Fruit fly (Drosophila melanogaster) whole organism, embryonic: ENCODE results near the gene smid.

Experiments used
- CG18011 ChIP-seq: fragments of 200-800 bp; sonication (Bioruptor generic); optimal IDR thresholded peaks from 2 replicates; lab custom pipeline; 2017; ENCODE audit warnings: missing biosample characterization, missing genetic modification characterization, mild to moderate bottlenecking, moderate library complexity, missing genotype
- CG7271 ChIP-seq: fragments of 200-800 bp; sonication (Bioruptor generic); optimal IDR thresholded peaks from 2 replicates; lab custom pipeline; 2018; ENCODE audit warnings: missing biosample characterization, mild to moderate bottlenecking, missing genetic modification characterization, moderate library complexity
- Eip74EF ChIP-seq, 2 experiments: fragments of 200-800 bp in 1 of 2; fragments of >200 bp in 1 of 2; sonication (Bioruptor generic) in 1 of 2; optimal IDR thresholded peaks; 2 replicates each; lab custom pipeline; 2017 to 2019; ENCODE audit warnings: missing biosample characterization in 2 of 2, missing genetic modification characterization in 2 of 2, mild to moderate bottlenecking in 1 of 2, moderate library complexity in 1 of 2
- HLH3B ChIP-seq: fragments of 200-800 bp; sonication (Bioruptor generic); IDR thresholded peaks from 2 replicates; pipeline ENCODE4 v1.3.6; 2022; ENCODE audit warnings: missing biosample characterization, missing genetic modification characterization
- Mrtf ChIP-seq: fragments of 200-800 bp; sonication (Bioruptor generic); IDR thresholded peaks from 3 replicates; pipeline ENCODE4 v1.3.6; 2022; ENCODE audit warnings: missing biosample characterization, missing genetic modification characterization
- Pdp1 ChIP-seq, 2 experiments: fragments of 200-800 bp; sonication (Bioruptor generic); optimal IDR thresholded peaks; 3 replicates each; lab custom pipeline; 2016; ENCODE audit warnings: missing biosample characterization in 2 of 2, missing genetic modification characterization in 2 of 2, mild to moderate bottlenecking in 1 of 2, moderate library complexity in 1 of 2
- az2 ChIP-seq: fragments of 200-800 bp; sonication (Bioruptor generic); optimal IDR thresholded peaks from 3 replicates; lab custom pipeline; 2016; ENCODE audit warnings: missing biosample characterization, missing genetic modification characterization
- her ChIP-seq: fragments of 200-800 bp; sonication (Bioruptor generic); optimal IDR thresholded peaks from 2 replicates; lab custom pipeline; 2016; ENCODE audit warnings: missing biosample characterization, missing genetic modification characterization
- zf30C ChIP-seq: fragments of 200-800 bp; sonication (Bioruptor generic); optimal IDR thresholded peaks from 3 replicates; lab custom pipeline; 2018; ENCODE audit warnings: missing biosample characterization, mild to moderate bottlenecking, missing genetic modification characterization

DNA sequence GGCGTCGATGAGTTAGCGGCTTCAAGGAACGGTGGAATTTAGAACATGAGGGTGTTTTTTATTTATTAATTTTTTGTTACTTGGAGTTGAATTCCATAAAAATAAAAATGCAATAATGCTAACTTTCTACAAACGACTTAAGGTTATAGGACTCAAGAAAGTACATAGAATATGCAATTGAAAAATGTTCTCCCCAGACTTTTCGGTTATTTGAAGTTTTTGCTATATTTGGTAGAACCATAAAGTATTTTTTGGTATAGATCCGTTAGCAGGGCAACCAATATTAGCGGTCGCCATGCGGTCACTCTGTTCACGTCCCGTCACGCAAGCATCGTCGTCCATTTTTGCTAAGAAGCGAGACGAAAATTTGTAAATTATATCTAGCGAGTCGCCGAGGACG is 11.9 kb upstream of the smid start, which contains the start of gene akirin:
- TF ChIP-seq CG7271 (tag; lab: Kevin White, UChicago) (no peak), CG18011 (GFP tag; lab: Kevin White, UChicago) (no peak), Eip74EF (GFP tag; optimal IDR thresholded peaks at IDR 0.05; lab: Kevin White, UChicago) (no peak), az2 (GFP tag; lab: Kevin White, UChicago) (no peak), HLH3B (no peak), her (GFP tag; lab: Kevin White, UChicago) (no peak), Pdp1 (GFP tag; optimal IDR thresholded peaks at IDR 0.05; lab: Kevin White, UChicago) (peak in 1 of 2 experiments; percentile 22), Mrtf (GFP tag; lab: Robert Waterston, UW) (no peak), zf30C (GFP tag; lab: Kevin White, UChicago) (no peak)
